Worm (Caenorhabditis elegans) whole organism, L4 larva: ENCODE results near the gene oac-54.
A peak's percentile ranks its signal among the peaks of the same experiment; 100 is the strongest.

Experiments used
- T20F7.1 ChIP-seq: fragments of 200-800 bp; sonication (Bioruptor generic); optimal IDR thresholded peaks from 2 replicates; lab custom pipeline; 2018; ENCODE audit warnings: mild to moderate bottlenecking, missing genetic modification characterization, missing compliant biosample characterization
- T26A8.4 ChIP-seq: fragments of 200-800 bp; sonication (Bioruptor generic); IDR thresholded peaks from 2 replicates; pipeline ENCODE4 v1.3.6; 2022; ENCODE audit warnings: missing genetic modification characterization, missing compliant biosample characterization
- ZK546.5 ChIP-seq, 2 experiments: sonication (generic microtip); optimal IDR thresholded peaks; 2 replicates each; lab custom pipeline; 2017; ENCODE audit warnings: missing biosample characterization in 2 of 2, missing genetic modification characterization in 2 of 2
- aha-1 ChIP-seq: fragments of 150-350 bp; peaks from one replicate; lab custom pipeline; 2014; ENCODE audit warnings: missing biosample characterization, missing genetic modification characterization
- aly-2 ChIP-seq: sonication (generic microtip); optimal IDR thresholded peaks from 2 replicates; lab custom pipeline; 2018; ENCODE audit warnings: missing biosample characterization, missing genetic modification characterization
- ama-1 ChIP-seq: fragments of 150-350 bp; optimal IDR thresholded peaks from 2 replicates; lab custom pipeline; 2014; ENCODE audit warnings: inconsistent platforms, mixed read lengths
- arid-1 ChIP-seq: fragments of 200-800 bp; sonication (Bioruptor generic); conservative IDR thresholded peaks from 2 replicates; pipeline ENCODE4 v1.3.6; 2022; ENCODE audit warnings: missing genetic modification reagents, missing genetic modification characterization, missing compliant biosample characterization
- daf-16 ChIP-seq, 3 experiments: sonication (generic microtip); optimal IDR thresholded peaks; 2 replicates each; lab custom pipeline; 2016 to 2017; ENCODE audit warnings: missing genetic modification characterization in 3 of 3, missing genetic modification reagents in 3 of 3, mild to moderate bottlenecking in 2 of 3, missing compliant biosample characterization in 2 of 3, missing biosample characterization in 1 of 3, moderate library complexity in 1 of 3
- dve-1 ChIP-seq: sonication (generic microtip); optimal IDR thresholded peaks from 2 replicates; lab custom pipeline; 2017; ENCODE audit warnings: antibody characterized with exemption, mild to moderate bottlenecking, missing genetic modification characterization, missing compliant biosample characterization; ENCODE audit not compliant: insufficient read depth
- egl-27 ChIP-seq: sonication (generic microtip); optimal IDR thresholded peaks from 3 replicates; lab custom pipeline; 2017; ENCODE audit warnings: missing biosample characterization, missing genetic modification reagents, missing genetic modification characterization
- hif-1 ChIP-seq, 2 experiments: sonication (generic microtip); optimal IDR thresholded peaks; 2 replicates each; lab custom pipeline; 2016 to 2017; ENCODE audit warnings: missing compliant biosample characterization in 2 of 2, missing genetic modification characterization in 2 of 2, missing genetic modification reagents in 2 of 2, missing genotype in 2 of 2, mild to moderate bottlenecking in 1 of 2
- hlh-11 ChIP-seq: fragments of 200-800 bp; sonication (Bioruptor generic); optimal IDR thresholded peaks from 2 replicates; lab custom pipeline; 2018; ENCODE audit warnings: mild to moderate bottlenecking, missing genetic modification characterization, missing compliant biosample characterization
- hlh-30 ChIP-seq: sonication (generic microtip); optimal IDR thresholded peaks from 2 replicates; lab custom pipeline; 2017; ENCODE audit warnings: antibody characterized with exemption, mild to moderate bottlenecking, missing genetic modification characterization, missing compliant biosample characterization; ENCODE audit not compliant: insufficient read depth
- hmg-1.1 ChIP-seq: fragments of 200-800 bp; sonication (Bioruptor generic); IDR thresholded peaks from 2 replicates; pipeline ENCODE4 v1.3.6; 2022; ENCODE audit warnings: missing genetic modification reagents, missing genetic modification characterization, missing compliant biosample characterization
- lim-7 ChIP-seq: fragments of 200-800 bp; sonication (Bioruptor generic); IDR thresholded peaks from 2 replicates; pipeline ENCODE4 v1.3.6; 2022; ENCODE audit warnings: missing genetic modification characterization, missing compliant biosample characterization
- lin-13 ChIP-seq: fragments of 150-350 bp; optimal IDR thresholded peaks from 2 replicates; lab custom pipeline; 2014; ENCODE audit warnings: missing biosample characterization, missing genetic modification reagents, missing genetic modification characterization
- lin-29 ChIP-seq: fragments of 200-800 bp; sonication (Bioruptor generic); IDR thresholded peaks from 2 replicates; pipeline ENCODE4 v1.3.6; 2022; ENCODE audit warnings: missing genetic modification reagents, missing genetic modification characterization, missing compliant biosample characterization
- lin-38 ChIP-seq: fragments of 200-800 bp; sonication (Bioruptor generic); IDR thresholded peaks from 2 replicates; pipeline ENCODE4 v1.3.6; 2022; ENCODE audit warnings: missing genetic modification reagents, missing genetic modification characterization, missing compliant biosample characterization
- lin-39 ChIP-seq: fragments of 150-350 bp; optimal IDR thresholded peaks from 2 replicates; lab custom pipeline; 2014; ENCODE audit warnings: missing biosample characterization, missing genetic modification reagents, missing genetic modification characterization
- lsy-2 ChIP-seq, 2 experiments: fragments of 150-350 bp in 1 of 2; sonication (generic microtip) in 1 of 2; optimal IDR thresholded peaks; 2 replicates each; lab custom pipeline; 2014 to 2017; ENCODE audit warnings: missing biosample characterization in 2 of 2, missing genetic modification characterization in 2 of 2
- madf-9 ChIP-seq: fragments of 200-800 bp; sonication (Bioruptor generic); conservative IDR thresholded peaks from 2 replicates; pipeline ENCODE4 v1.3.6; 2022; ENCODE audit warnings: missing genetic modification reagents, missing genetic modification characterization, missing compliant biosample characterization
- mdl-1 ChIP-seq, 2 experiments: fragments of 150-350 bp in 1 of 2; sonication (generic microtip) in 1 of 2; optimal IDR thresholded peaks; 2 replicates each; lab custom pipeline; 2014 to 2017; ENCODE audit warnings: missing biosample characterization in 2 of 2, missing genetic modification characterization in 2 of 2
- mep-1 ChIP-seq: fragments of 150-350 bp; sonication (generic microtip); optimal IDR thresholded peaks from 3 replicates; lab custom pipeline; 2014; ENCODE audit warnings: missing biosample characterization, missing genetic modification characterization
- mes-2 ChIP-seq: sonication (generic microtip); optimal IDR thresholded peaks from 2 replicates; lab custom pipeline; 2016; ENCODE audit warnings: missing genotype, mild to moderate bottlenecking, missing genetic modification characterization, missing compliant biosample characterization; ENCODE audit not compliant: poor library complexity, severe bottlenecking
- nhr-28 ChIP-seq: fragments of 150-350 bp; optimal IDR thresholded peaks from 2 replicates; lab custom pipeline; 2014; ENCODE audit warnings: missing biosample characterization, missing genetic modification characterization
- nhr-42 ChIP-seq: fragments of 200-800 bp; sonication (Bioruptor generic); IDR thresholded peaks from 2 replicates; pipeline ENCODE4 v1.3.6; 2022; ENCODE audit warnings: missing genetic modification characterization, missing compliant biosample characterization
- nhr-6 ChIP-seq: fragments of 150-350 bp; optimal IDR thresholded peaks from 2 replicates; lab custom pipeline; 2014; ENCODE audit warnings: missing biosample characterization, missing genetic modification characterization
- pha-4 ChIP-seq, 2 experiments: fragments of 150-350 bp in 1 of 2; fragments of 200-800 bp in 1 of 2; sonication (Bioruptor generic) in 1 of 2; IDR thresholded peaks in 1 of 2; optimal IDR thresholded peaks in 1 of 2; 2 replicates each; pipeline versions ENCODE4 v1.3.6 to Lab custom; 2014 to 2022; ENCODE audit warnings: missing genetic modification characterization in 2 of 2, missing genetic modification reagents in 2 of 2, missing biosample characterization in 1 of 2, missing compliant biosample characterization in 1 of 2
- php-3 ChIP-seq: fragments of 200-800 bp; sonication (Bioruptor generic); IDR thresholded peaks from 2 replicates; pipeline ENCODE4 v1.3.6; 2022; ENCODE audit warnings: missing genetic modification reagents, missing genetic modification characterization, missing compliant biosample characterization
- pqm-1 ChIP-seq: sonication (generic microtip); optimal IDR thresholded peaks from 2 replicates; lab custom pipeline; 2017; ENCODE audit warnings: missing biosample characterization, missing genetic modification characterization
- unc-62 ChIP-seq, 3 experiments: fragments of 150-350 bp in 1 of 3; sonication (generic microtip); optimal IDR thresholded peaks in 2 of 3; peaks in 1 of 3; 1 replicate in 1 of 3; 2 replicates in 2 of 3; lab custom pipeline; 2014 to 2017; ENCODE audit warnings: missing biosample characterization in 3 of 3, missing genetic modification characterization in 3 of 3, missing genetic modification reagents in 3 of 3, missing genotype in 1 of 3

oac-54 gene

DNA sequence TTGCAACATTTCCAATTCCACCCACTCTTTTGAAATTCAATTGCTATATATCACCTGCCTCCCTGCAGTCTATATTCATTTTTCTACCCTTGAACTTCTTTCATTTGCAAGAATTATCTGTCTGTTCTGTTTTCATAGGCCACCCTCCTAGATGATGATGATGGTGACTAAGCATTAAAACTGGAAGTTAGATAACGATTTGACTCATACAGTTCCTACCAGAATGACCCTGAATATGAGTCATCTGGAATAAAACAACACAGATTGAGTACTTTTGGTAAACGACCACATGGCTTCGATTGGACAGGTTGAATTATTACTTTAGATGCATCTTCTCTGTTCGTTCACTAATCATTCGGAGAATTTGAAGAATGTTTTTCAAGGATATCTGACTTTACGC lies 33.6 kb upstream of the oac-54 start:
- TF ChIP-seq lin-29 (GFP tag; lab: Robert Waterston, UW) (no peak), madf-9 (no peak), mes-2 (peak; percentile 6)

DNA sequence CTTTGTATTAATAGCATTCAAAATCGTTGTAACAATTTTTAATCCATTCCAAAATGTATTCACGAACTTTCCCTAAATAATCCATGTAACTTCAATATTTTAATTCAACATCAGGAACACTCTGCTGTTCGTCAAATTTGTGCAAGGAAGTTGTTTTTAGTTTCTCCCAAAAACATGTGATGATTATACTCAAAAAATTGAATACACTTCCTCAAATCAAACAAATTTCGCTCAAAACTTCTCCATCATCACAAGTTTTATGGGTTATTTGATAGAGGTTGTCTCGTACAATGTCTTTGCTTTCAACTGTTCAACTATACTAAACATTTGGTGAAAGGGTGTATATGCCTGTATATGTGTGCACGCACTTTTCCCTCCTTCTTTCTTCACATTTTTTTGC lies 32.9 kb upstream of the oac-54 start:
- TF ChIP-seq dve-1 (tag; lab: Kevin White, UChicago) (peak; percentile 57), pqm-1 (tag; lab: Kevin White, UChicago) (peak; percentile 44), lin-39 (no peak), lim-7 (GFP tag; lab: Robert Waterston, UW) (no peak), nhr-28 (tag; lab: Kevin White, UChicago) (peak; percentile 29), lin-38 (GFP tag; lab: Robert Waterston, UW) (no peak), php-3 (GFP tag; lab: Robert Waterston, UW) (0 out of 2 replicates have a peak, but pooled peaks have one; percentile 16), daf-16 (GFP tag; optimal IDR thresholded peaks at IDR 0.05; lab: Kevin White, UChicago) (no peak), daf-16 (tag; optimal IDR thresholded peaks at IDR 0.05; lab: Kevin White, UChicago) (peak; percentile 32), lin-13 (GFP tag; lab: Kevin White, UChicago) (no peak), hlh-30 (tag; lab: Kevin White, UChicago) (peak; percentile 6), aha-1 (peak; percentile 72)
- TF ChIP-seq, all 104 proteins: peak for 7

DNA sequence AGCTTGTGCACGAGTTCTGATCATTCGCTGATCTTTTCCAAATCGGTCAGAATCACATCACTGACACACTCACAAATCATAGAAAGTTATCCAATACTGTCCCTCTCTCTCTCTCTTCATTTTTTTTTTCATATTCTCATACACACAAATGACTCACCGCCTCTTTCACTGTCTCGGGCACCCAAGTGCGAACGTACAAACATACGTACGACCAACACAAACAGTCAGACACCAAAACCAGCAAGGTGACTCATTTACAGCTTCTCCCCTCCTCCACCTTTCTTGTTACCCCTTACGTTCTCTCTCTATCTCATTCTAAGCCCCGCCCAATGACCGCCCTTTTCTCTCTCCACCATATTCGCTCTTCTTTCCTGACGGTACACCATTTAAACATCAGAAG lies 30.9 kb upstream of the oac-54 start:
- TF ChIP-seq hif-1 (tag; optimal IDR thresholded peaks at IDR 0.05; lab: Kevin White, UChicago), result no peak
- TF ChIP-seq pha-4 (GFP tag; IDR thresholded peaks at IDR 0.05; lab: Robert Waterston, UW), result no peak
- TF ChIP-seq pha-4 (tag; optimal IDR thresholded peaks at IDR 0.05; lab: Kevin White, UChicago), result peak; percentile 95
- peak; percentile 65 for TF ChIP-seq dve-1 (tag; lab: Kevin White, UChicago)
- TF ChIP-seq nhr-6, result peak; percentile 87
- TF ChIP-seq nhr-42 (GFP tag; lab: Robert Waterston, UW), result 0 out of 2 replicates have a peak, but pooled peaks have one; percentile 30
- peak; percentile 27 for TF ChIP-seq ama-1 (lab: Kevin White, UChicago)
- TF ChIP-seq mep-1 (tag; lab: Kevin White, UChicago), result peak; percentile 47
- TF ChIP-seq T20F7.1, result no peak
- no peak for TF ChIP-seq daf-16 (GFP tag; optimal IDR thresholded peaks at IDR 0.05; lab: Kevin White, UChicago)
- peak; percentile 19 for TF ChIP-seq daf-16 (tag; optimal IDR thresholded peaks at IDR 0.05; lab: Kevin White, UChicago)
- peak in 1 of 2 experiments; percentile 24 for TF ChIP-seq lsy-2 (tag; optimal IDR thresholded peaks at IDR 0.05; lab: Kevin White, UChicago)
- peak; percentile 25 for TF ChIP-seq nhr-28 (tag; lab: Kevin White, UChicago)
- no peak for TF ChIP-seq T26A8.4 (GFP tag; lab: Robert Waterston, UW)
- peak in 1 of 2 experiments; percentile 37 for TF ChIP-seq mdl-1 (tag; optimal IDR thresholded peaks at IDR 0.05; lab: Kevin White, UChicago)
- peak; percentile 71 for TF ChIP-seq hlh-11 (tag; lab: Kevin White, UChicago)
- peak; percentile 50 for TF ChIP-seq hlh-30 (tag; lab: Kevin White, UChicago)
- peak; percentile 52 for TF ChIP-seq mes-2
- 0 out of 2 replicates have a peak, but pooled peaks have one; percentile 35 for TF ChIP-seq arid-1 (GFP tag; lab: Robert Waterston, UW)
- no peak for TF ChIP-seq egl-27
- TF ChIP-seq aly-2, result no peak
- TF ChIP-seq hmg-1.1 (GFP tag; lab: Robert Waterston, UW), result 0 out of 2 replicates have a peak, but pooled peaks have one; percentile 10

DNA sequence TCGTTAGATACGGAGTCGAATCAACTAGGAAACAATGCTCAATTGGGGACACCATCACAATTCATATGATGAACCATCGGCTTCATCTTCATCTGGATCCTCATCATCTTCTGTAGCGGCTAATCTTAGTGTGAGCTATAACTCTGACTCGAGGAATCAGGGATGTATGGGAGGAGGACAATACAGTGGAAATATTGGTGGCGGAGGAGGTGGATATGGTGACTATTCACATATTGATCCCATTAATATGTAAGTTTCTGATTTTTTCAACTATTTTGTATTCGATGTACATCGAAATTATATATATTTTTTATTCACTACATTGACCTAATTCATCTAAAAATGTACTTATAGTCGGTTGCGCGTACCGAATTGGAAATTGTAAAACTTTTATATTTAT lies 30.5 kb upstream of the oac-54 start:
- no peak for TF ChIP-seq ZK546.5 (tag; optimal IDR thresholded peaks at IDR 0.05; lab: Kevin White, UChicago)
- TF ChIP-seq unc-62 (GFP tag; optimal IDR thresholded peaks at IDR 0.05 in 1 of 2; lab: Kevin White, UChicago), result peak in 1 of 2 experiments; percentile 7
- TF ChIP-seq unc-62 (tag; optimal IDR thresholded peaks at IDR 0.05; lab: Kevin White, UChicago), result no peak
- TF ChIP-seq lsy-2 (tag; optimal IDR thresholded peaks at IDR 0.05; lab: Kevin White, UChicago), result no peak
- 0 out of 2 replicates have a peak, but pooled peaks have one; percentile 0 for TF ChIP-seq hmg-1.1 (GFP tag; lab: Robert Waterston, UW)
- peak; percentile 93 for TF ChIP-seq aha-1
- TF ChIP-seq, all 104 proteins: peak for 3
